Worm (Caenorhabditis elegans): Measurements from ENCODE around the gene W06A7.4.

DNA sequence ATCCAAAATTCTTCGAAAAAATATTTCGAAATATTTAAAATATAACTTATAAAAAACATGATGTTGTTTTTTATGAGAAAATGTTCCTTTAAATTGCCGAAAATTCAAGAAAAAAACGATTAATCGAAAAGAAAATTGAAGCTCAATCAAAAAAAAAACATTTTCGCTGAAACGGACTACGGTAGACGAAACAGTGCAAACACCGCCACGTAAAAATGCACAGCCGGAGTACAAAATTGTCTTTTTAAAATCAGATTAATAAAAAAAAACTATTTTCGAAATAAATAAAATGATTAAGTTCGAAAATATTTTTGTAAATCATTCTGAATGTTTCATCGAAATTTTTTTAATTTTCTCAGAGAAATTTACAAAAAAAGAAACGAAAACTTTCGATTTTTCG is 10.7 kb upstream of the W06A7.4 start:
- TF ChIP-seq nhr-27 (tag; optimal IDR thresholded peaks at IDR 0.05) (no peak), rpc-1 (optimal IDR thresholded peaks at IDR 0.05) (no peak), rpc-1 (tag; optimal IDR thresholded peaks at IDR 0.05) (no peak), attf-6 (GFP tag; IDR thresholded peaks at IDR 0.05) (no peak), ekl-4 (GFP tag; IDR thresholded peaks at IDR 0.05) (no peak)
